Fruit fly (Drosophila melanogaster): ENCODE results near the gene CG18789.

The CG18789 gene

dm6 chr2L:12006397-12007330 lies 11.4 kb upstream of the CG18789 start (continued):
- TF ChIP-seq Sry-β (GFP tag; optimal IDR thresholded peaks at IDR 0.05) = peak; percentile 39
- no peak for TF ChIP-seq zfh1 (GFP tag; IDR thresholded peaks at IDR 0.05)
- peak; percentile 97 for TF ChIP-seq Fer1 (GFP tag; optimal IDR thresholded peaks at IDR 0.05)
- TF ChIP-seq sens (GFP tag) = peak; percentile 92
- no peak for TF ChIP-seq CG14014 (GFP tag; IDR thresholded peaks at IDR 0.05)
- TF ChIP-seq Hr3 (GFP tag; optimal IDR thresholded peaks at IDR 0.05) = peak; percentile 97
- TF ChIP-seq Sox100B (GFP tag; optimal IDR thresholded peaks at IDR 0.05) = peak; percentile 99
- TF ChIP-seq CG7928 (GFP tag; optimal IDR thresholded peaks at IDR 0.05) = peak; percentile 73
- TF ChIP-seq gce (GFP tag; IDR thresholded peaks at IDR 0.05) = no peak
- peak; percentile 86 for TF ChIP-seq CG3407 (GFP tag; optimal IDR thresholded peaks at IDR 0.05)
- peak in 1 of 2 experiments; percentile 83 for TF ChIP-seq Pdp1 (GFP tag; optimal IDR thresholded peaks at IDR 0.05)
- peak; percentile 92 for TF ChIP-seq ind (GFP tag; optimal IDR thresholded peaks at IDR 0.05)
- peak; percentile 60 for TF ChIP-seq vfl (GFP tag; optimal IDR thresholded peaks at IDR 0.05)
- TF ChIP-seq kah (GFP tag; optimal IDR thresholded peaks at IDR 0.05) = peak; percentile 42
- TF ChIP-seq shn (GFP tag; optimal IDR thresholded peaks at IDR 0.05) = peak; percentile 77
- TF ChIP-seq ro (GFP tag; IDR thresholded peaks at IDR 0.05) = no peak
- TF ChIP-seq crc (GFP tag; optimal IDR thresholded peaks at IDR 0.05) = peak; percentile 3
- peak; percentile 46 for TF ChIP-seq CG1792 (GFP tag; optimal IDR thresholded peaks at IDR 0.05)
- peak; percentile 76 for TF ChIP-seq Hsf (GFP tag; optimal IDR thresholded peaks at IDR 0.05)
- TF ChIP-seq CG17829 (tag; optimal IDR thresholded peaks at IDR 0.05) = peak; percentile 97
- TF ChIP-seq stc (GFP tag; IDR thresholded peaks at IDR 0.05) = no peak
- peak; percentile 81 for TF ChIP-seq CG6254 (GFP tag; optimal IDR thresholded peaks at IDR 0.05)
- TF ChIP-seq C15 (GFP tag; IDR thresholded peaks at IDR 0.05) = no peak
- TF ChIP-seq otp (GFP tag; IDR thresholded peaks at IDR 0.05) = no peak
- peak; percentile 97 for TF ChIP-seq BtbVII (GFP tag; optimal IDR thresholded peaks at IDR 0.05)
- TF ChIP-seq Doc2 (GFP tag; IDR thresholded peaks at IDR 0.05) = no peak
- peak; percentile 98 for TF ChIP-seq CG7839 (tag; optimal IDR thresholded peaks at IDR 0.05)
- TF ChIP-seq ara (GFP tag; IDR thresholded peaks at IDR 0.05) = no peak
- TF ChIP-seq CG43689 (GFP tag; IDR thresholded peaks at IDR 0.05) = no peak
- TF ChIP-seq NFAT (GFP tag; IDR thresholded peaks at IDR 0.05) = no peak
- peak; percentile 92 for TF ChIP-seq zen (tag; optimal IDR thresholded peaks at IDR 0.05)
- TF ChIP-seq CG17186 (GFP tag; optimal IDR thresholded peaks at IDR 0.05) = peak; percentile 42
- peak; percentile 66 for TF ChIP-seq CG13624 (GFP tag; optimal IDR thresholded peaks at IDR 0.05)
- TF ChIP-seq CG5180 (GFP tag; optimal IDR thresholded peaks at IDR 0.05) = peak; percentile 68
- peak; percentile 32 for TF ChIP-seq CHES-1-like (GFP tag; optimal IDR thresholded peaks at IDR 0.05)
- peak; percentile 51 for TF ChIP-seq en (GFP tag; optimal IDR thresholded peaks at IDR 0.05)
- TF ChIP-seq eve (GFP tag; optimal IDR thresholded peaks at IDR 0.05) = no peak
- no peak for TF ChIP-seq sisA (GFP tag; IDR thresholded peaks at IDR 0.05)
- no peak for TF ChIP-seq CG16779 (GFP tag; IDR thresholded peaks at IDR 0.05)
- peak; percentile 69 for TF ChIP-seq oc (tag; optimal IDR thresholded peaks at IDR 0.05)
- peak; percentile 83 for TF ChIP-seq CG6654 (GFP tag; optimal IDR thresholded peaks at IDR 0.05)
- TF ChIP-seq chn (GFP tag; optimal IDR thresholded peaks at IDR 0.05) = peak; percentile 72
- peak; percentile 79 for TF ChIP-seq Jarid2 (GFP tag; optimal IDR thresholded peaks at IDR 0.05)
- TF ChIP-seq dpn (GFP tag; optimal IDR thresholded peaks at IDR 0.05) = peak; percentile 71 to 92
- TF ChIP-seq CG12769 (tag; optimal IDR thresholded peaks at IDR 0.05) = peak; percentile 9
- peak; percentile 96 for TF ChIP-seq Hmr (GFP tag; optimal IDR thresholded peaks at IDR 0.05)
- TF ChIP-seq CG11247 (GFP tag; IDR thresholded peaks at IDR 0.05) = no peak
- TF ChIP-seq CG13894 (tag; optimal IDR thresholded peaks at IDR 0.05) = peak; percentile 45
- peak; percentile 89 for TF ChIP-seq CG12299 (tag; optimal IDR thresholded peaks at IDR 0.05)
